Fruit fly (Drosophila melanogaster) whole organism, pupa: ENCODE data around the gene S-Lap4.

Experiments used
- CG10348 ChIP-seq: fragments of 200-800 bp; sonication (Bioruptor generic); IDR thresholded peaks from 2 replicates; pipeline ENCODE4 v1.3.6; 2022; ENCODE audit warnings: missing biosample characterization, missing genetic modification characterization
- CG12605 ChIP-seq: fragments of 200-800 bp; sonication (Bioruptor generic); IDR thresholded peaks from 2 replicates; pipeline ENCODE4 v1.3.6; 2022; ENCODE audit warnings: missing biosample characterization, missing genetic modification characterization
- CG13204 ChIP-seq: fragments of 200-800 bp; sonication (Bioruptor generic); optimal IDR thresholded peaks from 2 replicates; lab custom pipeline; 2018; ENCODE audit warnings: missing biosample characterization, mild to moderate bottlenecking, missing genetic modification characterization, moderate library complexity
- CG14655 ChIP-seq: fragments of 200-800 bp; sonication (Bioruptor generic); optimal IDR thresholded peaks from 3 replicates; lab custom pipeline; 2017; ENCODE audit warnings: mild to moderate bottlenecking, missing biosample characterization, missing genetic modification reagents, missing genetic modification characterization
- CG15710 ChIP-seq: fragments of 200-800 bp; sonication (Bioruptor generic); optimal IDR thresholded peaks from 2 replicates; lab custom pipeline; 2018; ENCODE audit warnings: missing biosample characterization, mild to moderate bottlenecking, missing genetic modification characterization, moderate library complexity
- CG17806 ChIP-seq: fragments of 200-800 bp; sonication (Bioruptor generic); optimal IDR thresholded peaks from 2 replicates; lab custom pipeline; 2018; ENCODE audit warnings: missing biosample characterization, mild to moderate bottlenecking, missing genetic modification characterization, moderate library complexity
- CG32121 ChIP-seq: fragments of 200-800 bp; sonication (Bioruptor generic); IDR thresholded peaks from 2 replicates; pipeline ENCODE4 v1.3.6; 2022; ENCODE audit warnings: missing biosample characterization, missing genetic modification characterization
- CG34367 ChIP-seq: fragments of 200-800 bp; sonication (Bioruptor generic); optimal IDR thresholded peaks from 2 replicates; lab custom pipeline; 2018; ENCODE audit warnings: missing biosample characterization, mild to moderate bottlenecking, missing genetic modification characterization
- CG4496 ChIP-seq: fragments of 200-800 bp; sonication (Bioruptor generic); IDR thresholded peaks from 3 replicates; pipeline ENCODE4 v1.3.6; 2022; ENCODE audit warnings: missing biosample characterization, missing genetic modification characterization
- CG8159 ChIP-seq: fragments of 200-800 bp; sonication (Bioruptor generic); optimal IDR thresholded peaks from 3 replicates; lab custom pipeline; 2018; ENCODE audit warnings: missing biosample characterization, mild to moderate bottlenecking, missing genetic modification characterization, moderate library complexity
- CG8301 ChIP-seq: fragments of 200-800 bp; sonication (Bioruptor generic); optimal IDR thresholded peaks from 2 replicates; lab custom pipeline; 2018; ENCODE audit warnings: missing biosample characterization, mild to moderate bottlenecking, missing genetic modification characterization
- CG9948 ChIP-seq: fragments of 200-800 bp; sonication (Bioruptor generic); optimal IDR thresholded peaks from 2 replicates; lab custom pipeline; 2018; ENCODE audit warnings: missing biosample characterization, mild to moderate bottlenecking, missing genetic modification characterization, moderate library complexity
- D1 ChIP-seq: fragments of 200-800 bp; sonication (Bioruptor generic); optimal IDR thresholded peaks from 2 replicates; lab custom pipeline; 2018; ENCODE audit warnings: missing biosample characterization, mild to moderate bottlenecking, missing genetic modification characterization, moderate library complexity
- EcR ChIP-seq: fragments of 200-800 bp; sonication (Bioruptor generic); optimal IDR thresholded peaks from 3 replicates; lab custom pipeline; 2019; ENCODE audit warnings: missing biosample characterization, missing genetic modification characterization, mild to moderate bottlenecking, moderate library complexity, missing genetic modification reagents
- Ets98B ChIP-seq: fragments of 200-800 bp; sonication (Bioruptor generic); IDR thresholded peaks from 2 replicates; pipeline ENCODE4 v1.3.6; 2022; ENCODE audit warnings: missing biosample characterization, missing genetic modification characterization
- Pif1A ChIP-seq: fragments of 200-800 bp; sonication (Bioruptor generic); optimal IDR thresholded peaks from 3 replicates; lab custom pipeline; 2016; ENCODE audit warnings: missing biosample characterization, missing genetic modification characterization
- Pif1B ChIP-seq: fragments of 200-800 bp; sonication (Bioruptor generic); optimal IDR thresholded peaks from 3 replicates; lab custom pipeline; 2016; ENCODE audit warnings: missing biosample characterization, missing genetic modification characterization
- Snoo ChIP-seq: fragments of 200-800 bp; sonication (Bioruptor generic); optimal IDR thresholded peaks from 3 replicates; lab custom pipeline; 2017; ENCODE audit warnings: missing biosample characterization, mild to moderate bottlenecking, missing genetic modification characterization, inconsistent platforms
- fd96Ca ChIP-seq: fragments of 200-800 bp; sonication (Bioruptor generic); IDR thresholded peaks from 3 replicates; pipeline ENCODE4 v1.3.6; 2022; ENCODE audit warnings: missing biosample characterization, missing genetic modification characterization
- gl ChIP-seq: fragments of 200-800 bp; sonication (Bioruptor generic); optimal IDR thresholded peaks from 2 replicates; lab custom pipeline; 2018; ENCODE audit warnings: missing biosample characterization, mild to moderate bottlenecking, missing genetic modification characterization
- rn ChIP-seq: fragments of 200-800 bp; sonication (Bioruptor generic); IDR thresholded peaks from 2 replicates; pipeline ENCODE4 v1.3.6; 2022; ENCODE audit warnings: missing biosample characterization, missing genetic modification characterization

Gene S-Lap4

DNA sequence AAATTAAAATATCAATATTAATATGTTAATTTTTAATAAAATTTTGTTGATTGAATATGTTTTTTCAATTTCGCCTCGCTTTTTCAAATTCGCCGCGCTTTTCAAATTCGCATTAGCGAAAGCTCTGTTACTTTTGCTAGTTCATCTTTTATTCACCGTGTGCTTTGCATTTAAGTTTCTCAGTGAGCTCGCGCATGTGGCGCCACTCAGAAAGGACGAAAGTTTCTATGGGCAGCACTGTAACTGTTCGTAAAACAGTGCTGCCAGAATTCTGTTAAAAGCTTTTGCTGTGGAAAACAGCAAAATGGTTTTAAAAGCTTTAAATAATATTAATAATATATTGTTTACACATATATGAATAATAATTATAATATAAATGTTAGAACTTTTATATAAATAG, 17.3 kb downstream of the S-Lap4 start:
- TF ChIP-seq CG8159 (tag; lab: Kevin White, UChicago) = no peak
- no peak for TF ChIP-seq gl
- no peak for TF ChIP-seq CG4496 (GFP tag; lab: Robert Waterston, UW)
- no peak for TF ChIP-seq CG32121 (GFP tag; lab: Robert Waterston, UW)
- no peak for TF ChIP-seq rn (GFP tag; lab: Robert Waterston, UW)
- TF ChIP-seq CG8301 = no peak
- no peak for TF ChIP-seq Pif1B (GFP tag; lab: Kevin White, UChicago)
- no peak for TF ChIP-seq CG9948 (tag; lab: Kevin White, UChicago)

DNA sequence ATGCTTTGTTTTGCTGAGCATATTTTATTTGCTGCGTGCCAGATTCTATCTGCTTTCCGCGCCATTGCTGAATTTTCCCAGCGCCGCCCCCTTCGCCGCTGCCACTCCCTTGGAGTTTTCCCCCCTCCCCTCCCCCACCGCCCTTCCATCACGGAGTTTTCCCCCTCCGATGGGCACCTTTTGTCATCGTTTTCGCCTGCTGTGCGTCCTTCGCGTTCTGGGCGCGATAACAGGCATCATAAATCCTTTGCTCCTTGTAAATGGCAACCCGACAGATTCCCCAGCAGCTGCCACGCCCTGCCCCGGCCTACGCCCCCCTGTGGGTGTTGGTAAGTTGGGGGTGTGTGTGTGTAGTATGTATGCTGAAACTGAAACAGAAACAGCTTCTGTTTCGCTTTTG, 22.8 kb downstream of the S-Lap4 start:
- no peak for TF ChIP-seq fd96Ca (GFP tag; lab: Robert Waterston, UW)
- no peak for TF ChIP-seq Pif1A (GFP tag; lab: Kevin White, UChicago)
- TF ChIP-seq CG4496 (GFP tag; lab: Robert Waterston, UW) = no peak
- no peak for TF ChIP-seq CG8159 (tag; lab: Kevin White, UChicago)
- TF ChIP-seq D1 = no peak
- no peak for TF ChIP-seq CG34367 (tag; lab: Kevin White, UChicago)
- TF ChIP-seq Pif1B (GFP tag; lab: Kevin White, UChicago) = no peak
- TF ChIP-seq CG32121 (GFP tag; lab: Robert Waterston, UW) = no peak
- no peak for TF ChIP-seq CG15710 (tag; lab: Kevin White, UChicago)
- no peak for TF ChIP-seq Ets98B (GFP tag; lab: Robert Waterston, UW)
- TF ChIP-seq CG17806 (tag; lab: Kevin White, UChicago) = no peak

DNA sequence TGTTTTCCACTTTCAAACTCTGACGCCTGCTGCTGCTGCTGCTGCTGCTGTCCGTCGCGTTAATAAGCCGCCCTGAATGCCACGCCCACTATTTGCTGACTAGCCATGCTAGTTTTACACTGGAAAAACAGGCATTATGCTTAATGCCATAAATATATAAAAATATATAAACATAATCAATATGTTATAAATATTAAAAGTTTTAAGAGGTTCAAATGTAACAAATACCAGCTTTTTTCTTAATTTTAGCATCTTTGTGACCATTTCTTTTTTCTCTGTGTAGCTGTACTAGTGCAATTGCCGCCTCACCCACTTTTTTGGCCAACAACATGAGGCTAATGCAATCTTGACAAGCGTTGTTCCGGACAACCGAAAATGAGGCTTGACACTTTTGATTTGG, 24.2 kb downstream of the S-Lap4 start:
- TF ChIP-seq CG12605 = no peak
- peak; percentile 15 for TF ChIP-seq CG8159 (tag; lab: Kevin White, UChicago)
- TF ChIP-seq CG13204 = no peak

DNA sequence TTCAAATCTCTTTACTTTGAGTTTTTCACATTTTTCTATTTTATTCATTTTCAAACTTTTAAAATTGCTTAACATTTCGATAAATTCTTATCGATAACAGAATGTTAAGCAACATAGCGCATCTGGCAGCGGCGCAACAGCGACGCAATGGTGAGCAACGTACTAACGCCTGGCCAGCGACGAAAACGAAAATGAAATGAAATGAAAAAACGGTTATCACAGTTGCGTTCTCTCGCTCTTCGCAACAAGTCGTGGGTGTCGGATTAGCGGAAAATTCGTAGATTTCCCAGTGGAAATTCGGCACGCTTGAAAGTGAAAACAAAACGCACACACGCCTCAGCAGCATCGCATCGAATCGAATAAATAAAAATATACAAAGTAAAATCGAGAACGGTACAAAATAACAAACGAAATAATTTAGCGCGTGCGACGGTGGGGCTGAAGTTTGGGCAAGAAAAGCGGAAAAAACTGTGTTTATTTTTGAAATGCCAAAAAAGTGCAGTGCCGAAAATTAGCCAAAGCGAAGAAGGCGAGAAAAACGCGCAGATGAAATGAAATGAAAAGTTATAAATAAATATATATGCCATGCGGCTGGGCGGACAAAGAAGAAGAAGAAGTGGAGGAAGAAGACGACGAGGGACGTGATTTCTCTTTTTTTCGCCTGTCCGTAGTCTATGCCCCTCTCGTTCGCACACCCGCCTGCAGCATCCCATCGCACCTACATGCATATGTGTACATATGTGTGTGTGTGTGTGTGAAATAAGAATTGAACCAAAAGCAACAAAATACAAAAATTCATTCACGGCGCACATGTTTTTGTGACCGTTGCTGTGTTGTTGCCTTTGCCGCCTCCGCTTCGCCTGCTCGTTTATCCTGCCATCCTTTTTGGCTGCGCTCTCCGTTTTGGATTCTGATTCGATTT, 25.4 kb downstream of the S-Lap4 start:
- peak; percentile 15; the same call in 1 of the 2 replicates for TF ChIP-seq Ets98B (GFP tag; lab: Robert Waterston, UW)
- TF ChIP-seq CG17806 (tag; lab: Kevin White, UChicago) = no peak
- TF ChIP-seq CG8301 = no peak
- peak; percentile 73 for TF ChIP-seq D1
- TF ChIP-seq CG13204 = peak; percentile 22
- no peak for TF ChIP-seq Pif1A (GFP tag; lab: Kevin White, UChicago)
- peak; percentile 25; the same call in 1 of the 2 replicates for TF ChIP-seq CG32121 (GFP tag; lab: Robert Waterston, UW)
- TF ChIP-seq CG4496 (GFP tag; lab: Robert Waterston, UW) = peak; percentile 34; the same call in 1 of the 3 replicates
- peak; percentile 12 for TF ChIP-seq CG14655 (GFP tag; lab: Kevin White, UChicago)
- peak; percentile 47; the same call in 1 of the 2 replicates for TF ChIP-seq CG12605
- peak; percentile 22 for TF ChIP-seq CG34367 (tag; lab: Kevin White, UChicago)
- peak; percentile 41; the same call in 2 of the 3 replicates for TF ChIP-seq fd96Ca (GFP tag; lab: Robert Waterston, UW)

DNA sequence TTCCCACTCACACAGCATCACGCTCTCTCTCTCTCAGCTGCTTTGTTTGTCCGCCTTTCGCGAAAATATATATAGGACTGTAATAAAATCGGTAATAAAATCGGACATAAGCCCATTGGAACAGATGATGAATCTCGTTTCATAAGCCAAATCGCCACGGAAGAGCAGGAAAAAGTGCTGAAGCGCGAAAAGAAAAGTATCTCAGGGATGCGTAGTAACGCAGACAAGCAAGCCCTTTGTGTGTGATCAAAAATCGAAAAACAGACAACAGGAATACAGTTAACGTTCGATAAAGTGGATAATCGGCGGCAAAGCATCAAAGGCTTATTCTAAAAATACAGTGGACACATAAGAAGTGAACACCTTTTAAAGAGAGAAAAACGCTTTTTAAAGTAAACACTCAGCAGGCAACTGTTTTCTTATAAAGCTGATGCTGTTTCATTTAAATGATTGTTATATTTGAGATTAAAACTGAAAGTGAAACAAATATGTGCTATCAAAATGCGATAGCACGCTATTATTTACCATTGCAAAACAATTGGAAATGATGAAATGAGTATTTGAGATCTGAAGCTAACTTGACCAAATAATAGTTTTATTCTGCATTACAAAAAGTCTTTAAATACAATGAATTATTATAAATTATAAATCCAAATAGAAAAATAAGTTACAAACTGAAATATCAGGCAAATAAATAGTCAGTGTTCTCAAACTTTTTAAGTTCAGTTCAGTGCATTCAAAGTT, 26.2 kb downstream of the S-Lap4 start:
- TF ChIP-seq fd96Ca (GFP tag; lab: Robert Waterston, UW) (0 out of 3 replicates have a peak, but pooled peaks have one; percentile 3), CG14655 (GFP tag; lab: Kevin White, UChicago) (peak; percentile 46), CG8159 (tag; lab: Kevin White, UChicago) (peak; percentile 4), CG4496 (GFP tag; lab: Robert Waterston, UW) (0 out of 3 replicates have a peak, but pooled peaks have one; percentile 28), CG15710 (tag; lab: Kevin White, UChicago) (peak; percentile 46), CG10348 (no peak)

DNA sequence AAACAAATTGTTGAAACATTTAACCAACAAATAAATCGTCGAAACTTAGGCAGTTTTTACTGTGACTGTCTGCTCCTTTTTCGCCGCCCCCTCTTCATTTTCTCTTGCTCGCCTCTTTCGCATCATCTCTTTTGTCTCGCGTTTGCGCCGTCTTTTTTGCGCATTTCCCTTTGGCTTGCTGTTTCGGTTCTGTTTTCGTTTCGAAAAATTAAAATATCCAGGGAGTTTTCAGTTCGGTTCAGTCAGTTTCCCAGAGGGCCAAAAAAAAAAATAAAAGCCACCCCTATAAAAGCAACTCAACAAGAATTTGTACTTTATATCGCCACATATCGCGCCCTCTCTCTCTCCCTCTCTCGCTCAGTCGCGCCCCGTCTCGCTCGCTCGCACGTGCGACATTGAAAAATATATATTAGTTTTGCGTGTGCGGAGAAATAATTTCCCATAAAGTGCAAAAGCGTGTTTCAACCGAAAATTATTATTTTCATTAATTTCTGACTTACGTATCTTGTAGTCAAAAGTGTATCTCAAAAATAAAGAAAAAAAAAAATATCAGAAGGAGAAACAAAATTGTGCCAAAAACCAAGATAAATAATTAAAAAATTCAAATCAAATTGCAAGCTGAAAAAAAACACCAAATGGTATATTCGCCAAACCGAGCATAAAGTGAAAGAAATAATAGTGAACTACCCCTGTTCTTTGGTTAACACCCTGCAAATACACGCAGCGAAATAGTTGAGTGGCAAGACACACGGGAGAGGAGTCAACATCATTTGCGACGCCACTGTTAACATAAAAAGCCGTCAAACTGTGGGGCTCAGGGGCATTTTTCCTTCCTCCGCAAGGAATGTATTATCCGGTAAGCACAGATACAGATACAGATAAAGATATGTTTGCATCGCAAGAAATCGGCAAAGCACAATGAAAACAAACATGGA, 27.1 kb downstream of the S-Lap4 start:
- TF ChIP-seq CG17806 (tag; lab: Kevin White, UChicago) (no peak), CG12605 (no peak), Pif1A (GFP tag; lab: Kevin White, UChicago) (no peak), CG34367 (tag; lab: Kevin White, UChicago) (no peak), CG32121 (GFP tag; lab: Robert Waterston, UW) (no peak), EcR (no peak), fd96Ca (GFP tag; lab: Robert Waterston, UW) (no peak), Ets98B (GFP tag; lab: Robert Waterston, UW) (no peak), rn (GFP tag; lab: Robert Waterston, UW) (no peak), D1 (no peak), CG13204 (no peak), gl (no peak), Pif1B (GFP tag; lab: Kevin White, UChicago) (no peak), CG9948 (tag; lab: Kevin White, UChicago) (no peak), CG8159 (tag; lab: Kevin White, UChicago) (no peak), Snoo (tag; lab: Kevin White, UChicago) (no peak), CG10348 (no peak), CG15710 (tag; lab: Kevin White, UChicago) (no peak), CG4496 (GFP tag; lab: Robert Waterston, UW) (no peak)
